Worm (Caenorhabditis elegans): Measurements from ENCODE around the gene srd-34.

DNA sequence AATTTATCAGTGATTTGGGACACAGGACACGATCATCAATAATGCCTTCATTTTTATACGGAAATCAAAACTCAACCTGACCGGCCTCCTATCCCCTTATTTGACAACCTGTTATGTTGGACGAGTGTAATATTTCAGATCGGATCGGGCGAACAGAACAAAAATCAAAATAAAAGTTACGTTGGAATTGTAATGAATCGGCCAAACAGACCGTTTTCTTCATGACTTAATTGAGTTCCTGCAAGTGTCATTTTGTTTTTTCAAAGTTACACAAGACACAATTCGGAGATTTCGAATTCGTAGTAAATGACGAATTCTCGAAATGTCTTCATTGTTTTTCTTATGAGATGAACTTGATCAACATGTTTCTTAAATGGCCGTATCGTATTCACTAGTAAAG is 6.4 kb upstream of the srd-34 start, which contains the start of gene F32G8.3:
- TF ChIP-seq ama-1 (optimal IDR thresholded peaks at IDR 0.05) = no peak
- TF ChIP-seq hmg-4 (GFP tag; optimal IDR thresholded peaks at IDR 0.05) = no peak
- no peak for TF ChIP-seq aly-1 (tag; optimal IDR thresholded peaks at IDR 0.05)
- no peak for TF ChIP-seq tbx-37 (GFP tag; conservative IDR thresholded peaks at IDR 0.05)
